Worm (Caenorhabditis elegans) whole organism, young adult: ENCODE results near the gene ZK402.1.

ENCODE experiments used
- F10E7.11 ChIP-seq: sonication (generic microtip); optimal IDR thresholded peaks from 2 replicates; lab custom pipeline; 2017; ENCODE audit warnings: mild to moderate bottlenecking, missing genetic modification characterization, moderate library complexity, missing compliant biosample characterization
- F39B2.1 ChIP-seq: fragments of 200-800 bp; sonication (Bioruptor generic); IDR thresholded peaks from 2 replicates; pipeline ENCODE4 v1.3.6; 2022; ENCODE audit warnings: missing genetic modification reagents, missing genetic modification characterization, missing compliant biosample characterization
- Y79H2A.3 ChIP-seq: fragments of 200-800 bp; sonication (Bioruptor generic); conservative IDR thresholded peaks from 2 replicates; pipeline ENCODE4 v1.3.6; 2022; ENCODE audit warnings: missing genetic modification reagents, missing genetic modification characterization, missing compliant biosample characterization
- ama-1 ChIP-seq, 3 experiments: fragments of 150-350 bp in 1 of 3; sonication (generic microtip) in 2 of 3; optimal IDR thresholded peaks; 2 replicates each; lab custom pipeline; 2014 to 2018; ENCODE audit warnings: missing biosample characterization in 2 of 3, missing genetic modification characterization in 2 of 3, missing genetic modification reagents in 2 of 3
- atf-7 ChIP-seq: sonication (generic microtip); optimal IDR thresholded peaks from 2 replicates; lab custom pipeline; 2017; ENCODE audit warnings: mild to moderate bottlenecking, missing genetic modification characterization, missing compliant biosample characterization
- dox-1 ChIP-seq: fragments of 200-800 bp; sonication (Bioruptor generic); IDR thresholded peaks from 2 replicates; pipeline ENCODE4 v1.3.6; 2022; ENCODE audit warnings: missing genetic modification reagents, missing genetic modification characterization, missing compliant biosample characterization
- dpff-1 ChIP-seq: sonication (generic microtip); optimal IDR thresholded peaks from 2 replicates; lab custom pipeline; 2017; ENCODE audit warnings: mild to moderate bottlenecking, missing genetic modification characterization, missing compliant biosample characterization
- fkh-3 ChIP-seq: sonication (generic microtip); optimal IDR thresholded peaks from 2 replicates; lab custom pipeline; 2016; ENCODE audit warnings: mild to moderate bottlenecking, missing genetic modification characterization, missing compliant biosample characterization
- madf-6 ChIP-seq: fragments of 200-800 bp; sonication (Bioruptor generic); IDR thresholded peaks from 2 replicates; pipeline ENCODE4 v1.3.6; 2022; ENCODE audit warnings: missing genetic modification reagents, missing genetic modification characterization, missing compliant biosample characterization
- unc-62 ChIP-seq: fragments of 150-350 bp; optimal IDR thresholded peaks from 2 replicates; lab custom pipeline; 2014; ENCODE audit warnings: missing biosample characterization, missing genetic modification reagents, missing genetic modification characterization

- TF ChIP-seq F39B2.1 (GFP tag; lab: Robert Waterston, UW): no peak
- no peak for TF ChIP-seq ama-1 (optimal IDR thresholded peaks at IDR 0.05; lab: Kevin White, UChicago)
- TF ChIP-seq ama-1 (GFP tag; optimal IDR thresholded peaks at IDR 0.05; lab: Kevin White, UChicago): no peak
- TF ChIP-seq Y79H2A.3 (GFP tag; lab: Robert Waterston, UW): no peak
- no peak for TF ChIP-seq fkh-3 (tag; lab: Kevin White, UChicago)
- no peak for TF ChIP-seq dpff-1 (tag; lab: Kevin White, UChicago)
- TF ChIP-seq dox-1: no peak
- TF ChIP-seq unc-62 (GFP tag; lab: Kevin White, UChicago): no peak
- no peak for TF ChIP-seq F10E7.11 (tag; lab: Kevin White, UChicago)
- no peak for TF ChIP-seq atf-7 (tag; lab: Kevin White, UChicago)
- TF ChIP-seq madf-6 (GFP tag; lab: Robert Waterston, UW): no peak
These were observed 46.3 kb downstream of the ZK402.1 start, which contains the start of gene W05H7.1 for ce11 chrX:1450352-1450818.
